Fruit fly (Drosophila melanogaster) whole organism, embryonic: ENCODE data around the gene Ccp84Aa.

Experiments used
- Asciz ChIP-seq: fragments of 200-800 bp; sonication (Bioruptor generic); optimal IDR thresholded peaks from 2 replicates; lab custom pipeline; 2017; ENCODE audit warnings: missing biosample characterization, mild to moderate bottlenecking, missing genetic modification characterization, missing genetic modification reagents
- CG11093 ChIP-seq: fragments of 200-800 bp; sonication (Bioruptor generic); IDR thresholded peaks from 3 replicates; pipeline ENCODE4 v1.3.6; 2022; ENCODE audit warnings: missing biosample characterization, missing genetic modification characterization
- CG11695 ChIP-seq: fragments of 200-800 bp; sonication (Bioruptor generic); IDR thresholded peaks from 3 replicates; pipeline ENCODE4 v1.3.6; 2022; ENCODE audit warnings: missing biosample characterization, missing genetic modification characterization
- CG12236 ChIP-seq: fragments of 200-800 bp; sonication (Bioruptor generic); optimal IDR thresholded peaks from 2 replicates; lab custom pipeline; 2016; ENCODE audit warnings: missing biosample characterization, missing genetic modification characterization
- CG13287 ChIP-seq: fragments of 200-800 bp; sonication (Bioruptor generic); IDR thresholded peaks from 2 replicates; pipeline ENCODE4 v1.3.6; 2022; ENCODE audit warnings: missing biosample characterization, missing genetic modification characterization; ENCODE audit not compliant: partially characterized antibody
- CG13296 ChIP-seq: fragments of 200-800 bp; sonication (Bioruptor generic); optimal IDR thresholded peaks from 3 replicates; lab custom pipeline; 2018; ENCODE audit warnings: missing biosample characterization, mild to moderate bottlenecking, missing genetic modification characterization
- CG13424 ChIP-seq: fragments of 200-800 bp; sonication (Bioruptor generic); optimal IDR thresholded peaks from 2 replicates; lab custom pipeline; 2019; ENCODE audit warnings: missing biosample characterization, mild to moderate bottlenecking, missing genetic modification characterization, moderate library complexity
- CG16815 ChIP-seq: fragments of 200-800 bp; sonication (Bioruptor generic); optimal IDR thresholded peaks from 3 replicates; lab custom pipeline; 2017; ENCODE audit warnings: missing biosample characterization, mild to moderate bottlenecking, missing genetic modification characterization
- CG17328 ChIP-seq: fragments of 200-800 bp; sonication (Bioruptor generic); IDR thresholded peaks from 2 replicates; pipeline ENCODE4 v1.3.6; 2022; ENCODE audit warnings: missing biosample characterization, missing genetic modification characterization
- CG17359 ChIP-seq: fragments of 200-800 bp; sonication (Bioruptor generic); optimal IDR thresholded peaks from 3 replicates; lab custom pipeline; 2018; ENCODE audit warnings: missing biosample characterization, mild to moderate bottlenecking, missing genetic modification characterization, moderate library complexity
- CG2712 ChIP-seq: fragments of 200-800 bp; optimal IDR thresholded peaks from 3 replicates; lab custom pipeline; 2019; ENCODE audit warnings: missing biosample characterization, mild to moderate bottlenecking, missing genetic modification characterization, moderate library complexity
- CG2889 ChIP-seq: fragments of 200-800 bp; sonication (Bioruptor generic); IDR thresholded peaks from 3 replicates; pipeline ENCODE4 v1.3.6; 2022; ENCODE audit warnings: missing biosample characterization, missing genetic modification characterization
- CG3407 ChIP-seq: fragments of 200-800 bp; sonication (Bioruptor generic); optimal IDR thresholded peaks from 2 replicates; lab custom pipeline; 2018; ENCODE audit warnings: missing biosample characterization, mild to moderate bottlenecking, missing genetic modification characterization
- CG4328 ChIP-seq: fragments of 200-800 bp; sonication (Bioruptor generic); optimal IDR thresholded peaks from 3 replicates; lab custom pipeline; 2017; ENCODE audit warnings: missing biosample characterization, missing genetic modification reagents, missing genetic modification characterization
- CG5180 ChIP-seq: fragments of 200-800 bp; sonication (Bioruptor generic); optimal IDR thresholded peaks from 3 replicates; lab custom pipeline; 2017; ENCODE audit warnings: missing biosample characterization, missing genetic modification characterization, mild to moderate bottlenecking, moderate library complexity, missing genetic modification reagents
- CG8388 ChIP-seq: fragments of 200-800 bp; sonication (Bioruptor generic); optimal IDR thresholded peaks from 2 replicates; lab custom pipeline; 2019; ENCODE audit warnings: missing biosample characterization, mild to moderate bottlenecking, missing genetic modification characterization, moderate library complexity
- CG8924 ChIP-seq: fragments of 200-800 bp; optimal IDR thresholded peaks from 3 replicates; lab custom pipeline; 2019; ENCODE audit warnings: missing biosample characterization, mild to moderate bottlenecking, missing genetic modification characterization, moderate library complexity
- CG8944 ChIP-seq: fragments of 200-800 bp; sonication (Bioruptor generic); optimal IDR thresholded peaks from 3 replicates; lab custom pipeline; 2016; ENCODE audit warnings: missing biosample characterization, missing genetic modification characterization
- CG9817 ChIP-seq: fragments of 200-800 bp; sonication (Bioruptor generic); optimal IDR thresholded peaks from 2 replicates; lab custom pipeline; 2018; ENCODE audit warnings: missing biosample characterization, mild to moderate bottlenecking, missing genetic modification characterization, moderate library complexity
- CoRest ChIP-seq: fragments of 200-800 bp; sonication (Bioruptor generic); optimal IDR thresholded peaks from 3 replicates; lab custom pipeline; 2018; ENCODE audit warnings: missing biosample characterization, mild to moderate bottlenecking, missing genetic modification characterization, moderate library complexity
- Dll ChIP-seq: fragments of 200-800 bp; sonication (Bioruptor generic); IDR thresholded peaks from 4 replicates; pipeline ENCODE4 v1.3.6; 2022; ENCODE audit warnings: missing biosample characterization, missing genetic modification characterization; ENCODE audit not compliant: partially characterized antibody
- Elba2 ChIP-seq: fragments of 200-800 bp; sonication (Bioruptor generic); optimal IDR thresholded peaks from 3 replicates; lab custom pipeline; 2016; ENCODE audit warnings: missing biosample characterization, missing genetic modification characterization
- Ets97D ChIP-seq: fragments of 200-800 bp; sonication (Bioruptor generic); optimal IDR thresholded peaks from 3 replicates; lab custom pipeline; 2016; ENCODE audit warnings: missing biosample characterization, missing genetic modification characterization
- HLH4C ChIP-seq: fragments of 200-800 bp; sonication (Bioruptor generic); IDR thresholded peaks from 3 replicates; pipeline ENCODE4 v1.3.6; 2022; ENCODE audit warnings: missing biosample characterization, missing genetic modification characterization; ENCODE audit not compliant: partially characterized antibody
- MBD-R2 ChIP-seq: fragments of 200-800 bp; sonication (Bioruptor generic); IDR thresholded peaks from 2 replicates; pipeline ENCODE4 v1.3.6; 2022; ENCODE audit warnings: missing biosample characterization, missing genetic modification characterization
- Mes4 ChIP-seq: fragments of 200-800 bp; sonication (Bioruptor generic); optimal IDR thresholded peaks from 2 replicates; lab custom pipeline; 2016; ENCODE audit warnings: missing biosample characterization, missing genetic modification characterization
- NFAT ChIP-seq: fragments of 200-800 bp; sonication (Bioruptor generic); IDR thresholded peaks from 2 replicates; pipeline ENCODE4 v1.3.6; 2022; ENCODE audit warnings: missing biosample characterization, missing genetic modification characterization
- NfI ChIP-seq: fragments of 200-800 bp; sonication (Bioruptor generic); optimal IDR thresholded peaks from 3 replicates; lab custom pipeline; 2018; ENCODE audit warnings: missing biosample characterization, mild to moderate bottlenecking, missing genetic modification characterization, moderate library complexity
- Ravus ChIP-seq: fragments of 200-800 bp; sonication (Bioruptor generic); IDR thresholded peaks from 2 replicates; pipeline ENCODE4 v1.3.6; 2022; ENCODE audit warnings: missing biosample characterization, missing genetic modification characterization
- Spps ChIP-seq: fragments of 200-800 bp; sonication (Bioruptor generic); optimal IDR thresholded peaks from 2 replicates; lab custom pipeline; 2018; ENCODE audit warnings: missing biosample characterization, mild to moderate bottlenecking, missing genetic modification characterization
- al ChIP-seq: fragments of 200-800 bp; sonication (Bioruptor generic); IDR thresholded peaks from 2 replicates; pipeline ENCODE4 v1.3.6; 2022; ENCODE audit warnings: missing biosample characterization, missing genetic modification characterization
- bab2 ChIP-seq: fragments of 200-800 bp; sonication (Bioruptor generic); optimal IDR thresholded peaks from 2 replicates; lab custom pipeline; 2016; ENCODE audit warnings: missing biosample characterization, missing genetic modification characterization
- crc ChIP-seq: fragments of 200-800 bp; sonication (Bioruptor generic); optimal IDR thresholded peaks from 2 replicates; lab custom pipeline; 2016; ENCODE audit warnings: missing biosample characterization, missing genetic modification characterization
- dpn ChIP-seq, 2 experiments: fragments of 200-800 bp; sonication (Bioruptor generic); optimal IDR thresholded peaks; 3 replicates each; lab custom pipeline; 2016; ENCODE audit warnings: missing biosample characterization in 2 of 2, missing genetic modification characterization in 2 of 2
- fd64A ChIP-seq: fragments of 200-800 bp; sonication (Bioruptor generic); optimal IDR thresholded peaks from 3 replicates; lab custom pipeline; 2018; ENCODE audit warnings: missing biosample characterization, mild to moderate bottlenecking, missing genetic modification characterization
- hb ChIP-seq: fragments of 200-800 bp; sonication (Bioruptor generic); IDR thresholded peaks from 3 replicates; pipeline ENCODE4 v1.3.6; 2022; ENCODE audit warnings: missing biosample characterization, missing genetic modification characterization; ENCODE audit not compliant: partially characterized antibody
- maf-S ChIP-seq: fragments of 200-800 bp; sonication (Bioruptor generic); optimal IDR thresholded peaks from 2 replicates; lab custom pipeline; 2016; ENCODE audit warnings: missing biosample characterization, missing genetic modification characterization
- p53 ChIP-seq: fragments of 200-800 bp; sonication (Bioruptor generic); optimal IDR thresholded peaks from 2 replicates; lab custom pipeline; 2016; ENCODE audit warnings: missing biosample characterization, missing genetic modification characterization
- phol ChIP-seq: fragments of 200-800 bp; sonication (Bioruptor generic); optimal IDR thresholded peaks from 3 replicates; lab custom pipeline; 2018; ENCODE audit warnings: missing biosample characterization, mild to moderate bottlenecking, missing genetic modification characterization, moderate library complexity
- pzg ChIP-seq: fragments of 200-800 bp; sonication (Bioruptor generic); optimal IDR thresholded peaks from 3 replicates; lab custom pipeline; 2018; ENCODE audit warnings: missing biosample characterization, mild to moderate bottlenecking, missing genetic modification characterization, moderate library complexity
- sima ChIP-seq: fragments of 200-800 bp; sonication (Bioruptor generic); optimal IDR thresholded peaks from 2 replicates; lab custom pipeline; 2016; ENCODE audit warnings: missing biosample characterization, missing genetic modification characterization
- stwl ChIP-seq: fragments of 200-800 bp; sonication (Bioruptor generic); optimal IDR thresholded peaks from 3 replicates; lab custom pipeline; 2018; ENCODE audit warnings: missing biosample characterization, mild to moderate bottlenecking, missing genetic modification characterization, moderate library complexity
- tll ChIP-seq, 2 experiments: fragments of 200-800 bp in 1 of 2; fragments of >200 bp in 1 of 2; sonication (Bioruptor generic) in 1 of 2; optimal IDR thresholded peaks; 2 replicates each; lab custom pipeline; 2017 to 2019; ENCODE audit warnings: missing biosample characterization in 2 of 2, missing genetic modification characterization in 2 of 2, mild to moderate bottlenecking in 1 of 2, moderate library complexity in 1 of 2
- zen ChIP-seq: fragments of 200-800 bp; sonication (Bioruptor generic); optimal IDR thresholded peaks from 3 replicates; lab custom pipeline; 2018; ENCODE audit warnings: missing biosample characterization, mild to moderate bottlenecking, missing genetic modification characterization, moderate library complexity

Gene Ccp84Aa

dm6 chr3R:6703784-6704183 is at the start of gene Ccp84Aa:
Gene Ccp84Aa, plus strand, starts transcription at chr3R:6704084.
- no peak for TF ChIP-seq CG2889 (GFP tag; lab: Robert Waterston, UW)
- TF ChIP-seq MBD-R2: no peak
- no peak for TF ChIP-seq Dll (GFP tag; lab: Robert Waterston, UW)
- no peak for TF ChIP-seq tll (GFP tag; optimal IDR thresholded peaks at IDR 0.05; lab: Kevin White, UChicago)
- TF ChIP-seq Asciz (GFP tag; lab: Kevin White, UChicago): no peak
- TF ChIP-seq CG16815 (GFP tag; lab: Kevin White, UChicago): no peak
- no peak for TF ChIP-seq zen (tag; lab: Kevin White, UChicago)
- no peak for TF ChIP-seq maf-S (GFP tag; lab: Kevin White, UChicago)
- TF ChIP-seq CG8388 (GFP tag; lab: Kevin White, UChicago): no peak
- no peak for TF ChIP-seq sima (GFP tag; lab: Kevin White, UChicago)
- no peak for TF ChIP-seq crc (GFP tag; lab: Kevin White, UChicago)
- no peak for TF ChIP-seq NfI (GFP tag; lab: Kevin White, UChicago)
- TF ChIP-seq Ravus (GFP tag; lab: Robert Waterston, UW): no peak
- TF ChIP-seq CG5180 (GFP tag; lab: Kevin White, UChicago): no peak
- TF ChIP-seq CG17359 (tag; lab: Kevin White, UChicago): no peak
- TF ChIP-seq stwl (tag; lab: Kevin White, UChicago): no peak

- TF ChIP-seq CoRest (tag; lab: Kevin White, UChicago) (peak; percentile 74), HLH4C (GFP tag; lab: Robert Waterston, UW) (0 out of 3 replicates have a peak, but pooled peaks have one; percentile 38), CG4328 (peak; percentile 29), CG12236 (GFP tag; lab: Kevin White, UChicago) (no peak), CG17328 (GFP tag; lab: Robert Waterston, UW) (peak; percentile 14; the same call in 1 of the 2 replicates), CG8944 (GFP tag; lab: Kevin White, UChicago) (no peak), CG8924 (tag; lab: Kevin White, UChicago) (peak; percentile 18), fd64A (GFP tag; lab: Kevin White, UChicago) (no peak), Spps (peak; percentile 24), CG3407 (GFP tag; lab: Kevin White, UChicago) (peak; percentile 53), CG2712 (peak; percentile 69), CG13424 (tag; lab: Kevin White, UChicago) (peak; percentile 59), MBD-R2 (peak; percentile 73), CG9817 (tag; lab: Kevin White, UChicago) (peak; percentile 30), CG13296 (GFP tag; lab: Kevin White, UChicago) (peak; percentile 9), dpn (GFP tag; optimal IDR thresholded peaks at IDR 0.05; lab: Kevin White, UChicago) (peak in 1 of 2 experiments; percentile 17), CG13287 (GFP tag; lab: Robert Waterston, UW) (peak; percentile 20; the same call in 1 of the 2 replicates), NFAT (GFP tag; lab: Robert Waterston, UW) (peak; percentile 48), hb (GFP tag; lab: Robert Waterston, UW) (no peak), Dll (GFP tag; lab: Robert Waterston, UW) (0 out of 4 replicates have a peak, but pooled peaks have one; percentile 25), CG11695 (GFP tag; lab: Robert Waterston, UW) (0 out of 3 replicates have a peak, but pooled peaks have one; percentile 9), Elba2 (no peak), Ets97D (GFP tag; lab: Kevin White, UChicago) (peak; percentile 78), p53 (GFP tag; lab: Kevin White, UChicago) (peak; percentile 4), pzg (peak; percentile 74), CG11093 (0 out of 3 replicates have a peak, but pooled peaks have one; percentile 26), phol (tag; lab: Kevin White, UChicago) (peak; percentile 68), al (GFP tag; lab: Robert Waterston, UW) (peak; percentile 13; the same call in 1 of the 2 replicates), Mes4 (no peak), bab2 (GFP tag; lab: Kevin White, UChicago) (peak; percentile 11)
Observed at dm6 chr3R:6657278-6658246, 46.3 kb upstream of the Ccp84Aa start, which contains the start of the genes CG1307 and twr. Gene CG1307, minus strand, starts transcription at chr3R:6657442. Gene twr, plus strand, starts transcription at chr3R:6657882.
